Worm (Caenorhabditis elegans) whole organism, L1 larva: ENCODE measurements around the gene wrt-5.

Experiments used
- rnt-1 ChIP-seq: sonication (generic microtip); optimal IDR thresholded peaks from 2 replicates; lab custom pipeline; 2016; ENCODE audit warnings: mild to moderate bottlenecking, missing genetic modification characterization, moderate library complexity, missing compliant biosample characterization
- snpc-4 ChIP-seq: fragments of 150-350 bp; optimal IDR thresholded peaks from 2 replicates; lab custom pipeline; 2014; ENCODE audit warnings: missing biosample characterization, missing genetic modification characterization
- unc-98 ChIP-seq: fragments of 200-800 bp; sonication (Bioruptor generic); IDR thresholded peaks from 2 replicates; pipeline ENCODE4 v1.3.6; 2022; ENCODE audit warnings: missing genetic modification characterization, missing compliant biosample characterization

- TF ChIP-seq unc-98 (GFP tag; lab: Robert Waterston, UW) = no peak
- no peak for TF ChIP-seq rnt-1 (tag; lab: Kevin White, UChicago)
- TF ChIP-seq snpc-4 (tag; lab: Kevin White, UChicago) = no peak
Measured at ce11 chrIV:4055297-4055696, 3.9 kb upstream of the wrt-5 start.
